Worm (Caenorhabditis elegans) whole organism, early embryonic: ENCODE results near the gene ZC53.1.

Experiments
- aly-1 ChIP-seq: sonication (generic microtip); optimal IDR thresholded peaks from 2 replicates; lab custom pipeline; 2016; ENCODE audit warnings: missing genetic modification characterization, missing compliant biosample characterization
- ama-1 ChIP-seq: fragments of 150-350 bp; optimal IDR thresholded peaks from 2 replicates; lab custom pipeline; 2014
- flt-1 ChIP-seq: fragments of 200-800 bp; sonication (Bioruptor generic); IDR thresholded peaks from 2 replicates; pipeline ENCODE4 v1.3.6; 2022; ENCODE audit warnings: missing genetic modification characterization, missing compliant biosample characterization
- scrt-1 ChIP-seq: fragments of 200-800 bp; sonication (Bioruptor generic); IDR thresholded peaks from 2 replicates; pipeline ENCODE4 v1.3.6; 2022; ENCODE audit warnings: missing genetic modification characterization, missing compliant biosample characterization
- tbx-37 ChIP-seq: fragments of 200-800 bp; sonication (Bioruptor generic); conservative IDR thresholded peaks from 2 replicates; pipeline ENCODE4 v1.3.6; 2022; ENCODE audit warnings: missing genetic modification reagents, missing genetic modification characterization, missing compliant biosample characterization

DNA sequence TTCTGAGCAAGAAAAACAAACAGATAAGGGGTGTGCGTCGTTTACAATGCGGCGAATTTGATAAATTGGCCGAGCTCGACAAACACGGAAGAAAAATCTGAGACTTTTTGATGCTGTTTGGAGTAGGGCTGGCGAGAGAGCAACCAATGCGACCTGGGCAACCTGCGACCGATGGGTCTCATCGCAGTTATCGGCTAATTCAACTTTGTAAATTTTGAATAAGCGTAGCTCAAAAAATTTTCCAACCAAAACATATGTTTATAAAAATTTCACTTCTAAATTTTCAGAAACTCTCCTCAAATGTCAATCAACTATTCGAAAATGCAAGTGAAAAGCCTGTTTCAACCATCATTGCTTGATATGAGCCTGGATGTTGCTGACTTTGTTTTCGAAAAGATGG is 21.3 kb downstream of the ZC53.1 start, which contains the start of gene B0294.3:
- TF ChIP-seq scrt-1 (GFP tag; lab: Robert Waterston, UW) (no peak), flt-1 (GFP tag; lab: Robert Waterston, UW) (no peak), ama-1 (lab: Kevin White, UChicago) (no peak), tbx-37 (GFP tag; lab: Robert Waterston, UW) (no peak), aly-1 (tag; lab: Kevin White, UChicago) (no peak)
